Fruit fly (Drosophila melanogaster): Measurements from ENCODE around the gene Arl5.

The Arl5 gene

dm6 chr3L:8315141-8315816, 15.6 kb upstream of the Arl5 start, which contains the start of gene Cpsf6 (continued):
- TF ChIP-seq rgr (GFP tag; optimal IDR thresholded peaks at IDR 0.05) (peak; percentile 10), OdsH (GFP tag; optimal IDR thresholded peaks at IDR 0.05) (no peak), dsf (GFP tag; optimal IDR thresholded peaks at IDR 0.05; ENCODE audit: borderline replicate concordance) (no peak), Myc (optimal IDR thresholded peaks at IDR 0.05) (no peak), CG32264 (GFP tag; optimal IDR thresholded peaks at IDR 0.05) (no peak), br (GFP tag; optimal IDR thresholded peaks at IDR 0.05) (peak; percentile 21)

dm6 chr3L:8314788-8315140, 15.1 kb upstream of the Arl5 start:
- TF ChIP-seq OdsH (GFP tag; optimal IDR thresholded peaks at IDR 0.05) (peak; percentile 0), dsf (GFP tag; optimal IDR thresholded peaks at IDR 0.05; ENCODE audit: borderline replicate concordance) (no peak), ey (GFP tag; optimal IDR thresholded peaks at IDR 0.05) (peak; percentile 1), Vsx2 (GFP tag; optimal IDR thresholded peaks at IDR 0.05; ENCODE audit: partially characterized antibody) (no peak), psq (GFP tag; optimal IDR thresholded peaks at IDR 0.05) (peak; percentile 14), rgr (GFP tag; optimal IDR thresholded peaks at IDR 0.05) (peak; percentile 24), foxo (GFP tag; optimal IDR thresholded peaks at IDR 0.05) (peak in 1 of 2 experiments; percentile 0), woc (GFP tag; optimal IDR thresholded peaks at IDR 0.05) (peak; percentile 14)

DNA sequence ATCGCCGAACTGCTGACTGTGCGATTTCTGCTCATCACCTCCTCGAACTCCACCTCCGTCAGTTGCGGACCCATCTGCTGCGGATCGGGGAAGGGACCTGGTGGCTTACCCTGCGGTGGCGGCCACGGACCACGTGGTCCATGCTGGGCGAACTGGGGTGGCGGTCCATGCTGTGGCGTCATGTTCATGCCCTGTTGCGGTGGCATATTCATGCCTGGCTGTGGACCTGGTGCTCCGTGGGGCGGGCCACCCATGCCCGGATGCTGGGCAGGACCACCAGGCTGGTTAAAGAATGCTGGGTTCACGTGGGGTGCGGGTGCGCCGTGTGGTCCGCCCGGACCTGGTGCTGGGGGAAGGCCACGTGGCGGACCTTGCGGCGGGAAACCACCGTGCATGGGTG, 12.7 kb upstream of the Arl5 start:
- TF ChIP-seq Abd-B (GFP tag; optimal IDR thresholded peaks at IDR 0.05): no peak
- no peak for TF ChIP-seq jim (GFP tag; optimal IDR thresholded peaks at IDR 0.05)
- no peak for TF ChIP-seq Hnf4 (GFP tag; optimal IDR thresholded peaks at IDR 0.05)
- no peak for TF ChIP-seq Sp1 (GFP tag; optimal IDR thresholded peaks at IDR 0.05)
- no peak for TF ChIP-seq pan (optimal IDR thresholded peaks at IDR 0.05)
- no peak for TF ChIP-seq usp (GFP tag; optimal IDR thresholded peaks at IDR 0.05)
- no peak for TF ChIP-seq br (GFP tag; optimal IDR thresholded peaks at IDR 0.05)
- no peak for TF ChIP-seq sv (GFP tag; optimal IDR thresholded peaks at IDR 0.05)
- no peak for TF ChIP-seq h (GFP tag; optimal IDR thresholded peaks at IDR 0.05)
- TF ChIP-seq foxo (GFP tag; optimal IDR thresholded peaks at IDR 0.05): no peak
- no peak for TF ChIP-seq HLH106 (tag; optimal IDR thresholded peaks at IDR 0.05)

DNA sequence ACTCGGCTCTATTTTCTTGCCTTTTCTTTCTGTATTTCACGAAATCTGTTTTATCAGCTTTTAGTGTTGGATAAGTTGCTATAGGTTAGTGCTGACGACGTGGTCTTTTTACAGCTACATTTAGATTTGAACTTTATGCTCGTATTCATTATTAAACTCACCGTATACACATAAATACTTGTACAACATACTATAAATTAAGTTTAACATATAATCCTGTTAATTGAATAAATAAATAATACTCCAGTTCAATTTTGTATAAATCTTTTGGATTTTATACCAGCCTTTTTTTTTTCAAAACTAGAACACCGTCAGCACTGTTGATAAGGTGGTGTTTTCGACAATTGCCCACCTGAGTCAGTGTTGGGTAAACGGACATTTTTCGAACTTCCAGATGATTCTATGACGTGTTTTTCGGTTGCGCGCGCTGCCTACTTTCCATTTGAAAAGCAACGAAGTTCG, 9.3 kb upstream of the Arl5 start, which contains the start of gene BI-1:
Gene BI-1 (minus strand): TSS at position 51 of the 462 bp plus-strand sequence.
- TF ChIP-seq lola (GFP tag; optimal IDR thresholded peaks at IDR 0.05) (no peak), dsf (GFP tag; optimal IDR thresholded peaks at IDR 0.05; ENCODE audit: borderline replicate concordance) (peak; percentile 21), sage (GFP tag; optimal IDR thresholded peaks at IDR 0.05) (peak; percentile 7), dl (GFP tag; optimal IDR thresholded peaks at IDR 0.05; ENCODE audit: insufficient read depth in 1 of 2, partially characterized antibody in 2 of 2) (no peak), Mio (GFP tag; optimal IDR thresholded peaks at IDR 0.05) (no peak), OdsH (GFP tag; optimal IDR thresholded peaks at IDR 0.05) (peak; percentile 44), pan (optimal IDR thresholded peaks at IDR 0.05) (no peak), CG9705 (GFP tag; optimal IDR thresholded peaks at IDR 0.05) (peak; percentile 69), GATAd (GFP tag; optimal IDR thresholded peaks at IDR 0.05) (no peak), Hnf4 (GFP tag; optimal IDR thresholded peaks at IDR 0.05) (peak; percentile 68), rgr (GFP tag; optimal IDR thresholded peaks at IDR 0.05) (peak; percentile 78), usp (GFP tag; optimal IDR thresholded peaks at IDR 0.05) (no peak), br (GFP tag; optimal IDR thresholded peaks at IDR 0.05) (peak; percentile 69), Sp1 (GFP tag; optimal IDR thresholded peaks at IDR 0.05) (peak; percentile 79), ey (GFP tag; optimal IDR thresholded peaks at IDR 0.05) (peak; percentile 25), Myc (optimal IDR thresholded peaks at IDR 0.05) (peak; percentile 99), dmrt93B (GFP tag; optimal IDR thresholded peaks at IDR 0.05) (no peak), Dif (GFP tag; optimal IDR thresholded peaks at IDR 0.05; ENCODE audit: partially characterized antibody) (no peak), foxo (GFP tag; optimal IDR thresholded peaks at IDR 0.05) (peak in 1 of 2 experiments; percentile 83), Hr83 (GFP tag; optimal IDR thresholded peaks at IDR 0.05; ENCODE audit: poor library complexity, severe bottlenecking) (no peak), brk (GFP tag; optimal IDR thresholded peaks at IDR 0.05) (peak; percentile 64), Jra (GFP tag; optimal IDR thresholded peaks at IDR 0.05) (peak; percentile 63), Rel (GFP tag; optimal IDR thresholded peaks at IDR 0.05) (no peak), Rel (tag; optimal IDR thresholded peaks at IDR 0.05) (peak; percentile 56), Abd-B (GFP tag; optimal IDR thresholded peaks at IDR 0.05) (no peak), fru (GFP tag; optimal IDR thresholded peaks at IDR 0.05) (peak; percentile 84), jim (GFP tag; optimal IDR thresholded peaks at IDR 0.05) (no peak), HLH106 (tag; optimal IDR thresholded peaks at IDR 0.05) (peak; percentile 79), N (GFP tag; optimal IDR thresholded peaks at IDR 0.05) (no peak), h (GFP tag; optimal IDR thresholded peaks at IDR 0.05) (peak; percentile 80), sv (GFP tag; optimal IDR thresholded peaks at IDR 0.05) (peak; percentile 29), Dfd (GFP tag; optimal IDR thresholded peaks at IDR 0.05) (no peak), psq (GFP tag; optimal IDR thresholded peaks at IDR 0.05) (peak; percentile 75), woc (GFP tag; optimal IDR thresholded peaks at IDR 0.05) (peak; percentile 86), CrebA (GFP tag; optimal IDR thresholded peaks at IDR 0.05; ENCODE audit: borderline replicate concordance) (no peak), CG32264 (GFP tag; optimal IDR thresholded peaks at IDR 0.05) (no peak), tai (GFP tag; optimal IDR thresholded peaks at IDR 0.05) (no peak), Hr78 (GFP tag; optimal IDR thresholded peaks at IDR 0.05) (no peak), Vsx2 (GFP tag; optimal IDR thresholded peaks at IDR 0.05; ENCODE audit: partially characterized antibody) (no peak)

Data from whole organism, wandering third instar larva.